Worm (Caenorhabditis elegans) whole organism, L1 larva: ENCODE data around the gene slc-17.1.

ENCODE experiments used
- C16A3.4 ChIP-seq: fragments of 150-350 bp; optimal IDR thresholded peaks from 2 replicates; lab custom pipeline; 2014; ENCODE audit warnings: missing biosample characterization, missing genetic modification characterization
- C34B4.2 ChIP-seq: sonication (generic microtip); optimal IDR thresholded peaks from 2 replicates; lab custom pipeline; 2017; ENCODE audit warnings: mild to moderate bottlenecking, missing genetic modification characterization, missing compliant biosample characterization
- F16B12.6 ChIP-seq: fragments of 150-350 bp; optimal IDR thresholded peaks from 2 replicates; lab custom pipeline; 2014; ENCODE audit warnings: missing biosample characterization, missing genetic modification characterization
- Y116A8C.19 ChIP-seq: sonication (generic microtip); optimal IDR thresholded peaks from 2 replicates; lab custom pipeline; 2016; ENCODE audit warnings: missing compliant biosample characterization, missing genetic modification characterization, borderline replicate concordance
- blmp-1 ChIP-seq: fragments of 150-350 bp; optimal IDR thresholded peaks from 2 replicates; lab custom pipeline; 2014; ENCODE audit warnings: missing biosample characterization, missing genetic modification characterization
- ceh-90 ChIP-seq: sonication (generic microtip); optimal IDR thresholded peaks from 2 replicates; lab custom pipeline; 2016; ENCODE audit warnings: missing genetic modification characterization, missing compliant biosample characterization
- ces-1 ChIP-seq: fragments of 150-350 bp; optimal IDR thresholded peaks from 2 replicates; lab custom pipeline; 2014; ENCODE audit warnings: missing biosample characterization, missing genetic modification reagents, missing genetic modification characterization
- dsc-1 ChIP-seq: sonication (generic microtip); optimal IDR thresholded peaks from 2 replicates; lab custom pipeline; 2016; ENCODE audit warnings: mild to moderate bottlenecking, missing genetic modification characterization, missing compliant biosample characterization
- efl-1 ChIP-seq, 4 experiments: fragments of 150-350 bp; optimal IDR thresholded peaks in 3 of 4; peaks in 1 of 4; 1 replicate in 1 of 4; 2 replicates in 3 of 4; lab custom pipeline; 2014; ENCODE audit warnings: missing biosample characterization in 2 of 4, missing genetic modification characterization in 2 of 4, missing genetic modification reagents in 2 of 4
- egl-13 ChIP-seq: sonication (generic microtip); optimal IDR thresholded peaks from 2 replicates; lab custom pipeline; 2016; ENCODE audit warnings: missing genotype, missing genetic modification reagents, missing genetic modification characterization, missing compliant biosample characterization
- elt-3 ChIP-seq, 6 experiments: fragments of 150-350 bp in 1 of 6; sonication (generic microtip); optimal IDR thresholded peaks; 2 replicates each; lab custom pipeline; 2017 to 2018; ENCODE audit warnings: missing biosample characterization in 6 of 6, missing genetic modification characterization in 6 of 6, inconsistent platforms in 1 of 6
- fkh-8 ChIP-seq: sonication (generic microtip); optimal IDR thresholded peaks from 2 replicates; lab custom pipeline; 2016; ENCODE audit warnings: mild to moderate bottlenecking, missing genetic modification characterization, missing compliant biosample characterization
- grh-1 ChIP-seq: fragments of 200-800 bp; sonication (Bioruptor generic); IDR thresholded peaks from 2 replicates; pipeline ENCODE4 v1.3.6; 2022; ENCODE audit warnings: missing genetic modification reagents, missing genetic modification characterization, missing compliant biosample characterization
- irx-1 ChIP-seq: sonication (generic microtip); optimal IDR thresholded peaks from 2 replicates; lab custom pipeline; 2016; ENCODE audit warnings: missing genetic modification characterization, missing compliant biosample characterization
- lin-13 ChIP-seq: fragments of 150-350 bp; optimal IDR thresholded peaks from 2 replicates; lab custom pipeline; 2014; ENCODE audit warnings: missing biosample characterization, missing genetic modification reagents, missing genetic modification characterization
- lin-14 ChIP-seq: fragments of 200-800 bp; sonication (Bioruptor generic); optimal IDR thresholded peaks from 2 replicates; lab custom pipeline; 2018; ENCODE audit warnings: mild to moderate bottlenecking, missing genetic modification characterization, moderate library complexity, missing compliant biosample characterization
- lsy-2 ChIP-seq, 2 experiments: fragments of 150-350 bp; optimal IDR thresholded peaks; 2 replicates each; lab custom pipeline; 2014; ENCODE audit warnings: missing biosample characterization in 2 of 2, missing genetic modification characterization in 2 of 2
- mep-1 ChIP-seq: fragments of 150-350 bp; optimal IDR thresholded peaks from 2 replicates; lab custom pipeline; 2014; ENCODE audit warnings: missing biosample characterization, missing genetic modification characterization
- nhr-11 ChIP-seq: fragments of 150-350 bp; optimal IDR thresholded peaks from 2 replicates; lab custom pipeline; 2014; ENCODE audit warnings: missing biosample characterization, missing genetic modification characterization
- nhr-12 ChIP-seq: sonication (generic microtip); optimal IDR thresholded peaks from 2 replicates; lab custom pipeline; 2017; ENCODE audit warnings: missing biosample characterization, missing genetic modification characterization
- nhr-19 ChIP-seq: fragments of 200-800 bp; sonication (Bioruptor generic); conservative IDR thresholded peaks from 2 replicates; pipeline ENCODE4 v1.3.6; 2022; ENCODE audit warnings: missing genetic modification characterization, missing compliant biosample characterization
- nhr-20 ChIP-seq: sonication (generic microtip); optimal IDR thresholded peaks from 2 replicates; lab custom pipeline; 2016; ENCODE audit warnings: mild to moderate bottlenecking, missing genetic modification characterization, missing compliant biosample characterization
- nhr-237 ChIP-seq: fragments of 150-350 bp; optimal IDR thresholded peaks from 2 replicates; lab custom pipeline; 2014; ENCODE audit warnings: missing biosample characterization, missing genetic modification characterization
- nhr-28 ChIP-seq: fragments of 150-350 bp; optimal IDR thresholded peaks from 2 replicates; lab custom pipeline; 2014; ENCODE audit warnings: missing biosample characterization, missing genetic modification characterization
- nhr-47 ChIP-seq: sonication (generic microtip); optimal IDR thresholded peaks from 2 replicates; lab custom pipeline; 2016; ENCODE audit warnings: mild to moderate bottlenecking, missing genetic modification characterization, moderate library complexity, missing compliant biosample characterization
- nhr-71 ChIP-seq: sonication (generic microtip); optimal IDR thresholded peaks from 2 replicates; lab custom pipeline; 2016; ENCODE audit warnings: mild to moderate bottlenecking, missing genetic modification characterization, moderate library complexity, missing compliant biosample characterization
- nhr-76 ChIP-seq: sonication (generic microtip); optimal IDR thresholded peaks from 2 replicates; lab custom pipeline; 2017; ENCODE audit warnings: missing biosample characterization, missing genetic modification characterization
- nhr-77 ChIP-seq: fragments of 150-350 bp; optimal IDR thresholded peaks from 2 replicates; lab custom pipeline; 2014; ENCODE audit warnings: missing biosample characterization, missing genetic modification characterization
- nhr-84 ChIP-seq: sonication (generic microtip); optimal IDR thresholded peaks from 2 replicates; lab custom pipeline; 2017; ENCODE audit warnings: missing biosample characterization, missing genetic modification characterization
- nhr-85 ChIP-seq: sonication (generic microtip); peaks from one replicate; lab custom pipeline; 2016; ENCODE audit warnings: missing genetic modification characterization, inconsistent platforms, missing compliant biosample characterization
- nhr-90 ChIP-seq: sonication (generic microtip); optimal IDR thresholded peaks from 2 replicates; lab custom pipeline; 2016; ENCODE audit warnings: mild to moderate bottlenecking, missing genetic modification characterization, missing compliant biosample characterization; ENCODE audit not compliant: poor library complexity
- pag-3 ChIP-seq: sonication (generic microtip); optimal IDR thresholded peaks from 2 replicates; lab custom pipeline; 2017; ENCODE audit warnings: missing genetic modification characterization, mild to moderate bottlenecking, missing compliant biosample characterization, antibody characterized with exemption, borderline replicate concordance; ENCODE audit not compliant: insufficient read depth
- pax-3 ChIP-seq: fragments of 200-800 bp; sonication (Bioruptor generic); optimal IDR thresholded peaks from 2 replicates; lab custom pipeline; 2018; ENCODE audit warnings: mild to moderate bottlenecking, missing genetic modification characterization, moderate library complexity, missing compliant biosample characterization
- rnt-1 ChIP-seq: sonication (generic microtip); optimal IDR thresholded peaks from 2 replicates; lab custom pipeline; 2016; ENCODE audit warnings: mild to moderate bottlenecking, missing genetic modification characterization, moderate library complexity, missing compliant biosample characterization
- snu-23 ChIP-seq: sonication (generic microtip); optimal IDR thresholded peaks from 2 replicates; lab custom pipeline; 2016; ENCODE audit warnings: missing genetic modification characterization, missing compliant biosample characterization
- sox-4 ChIP-seq: sonication (generic microtip); optimal IDR thresholded peaks from 2 replicates; lab custom pipeline; 2016; ENCODE audit warnings: missing genetic modification characterization, missing compliant biosample characterization
- swsn-7 ChIP-seq: sonication (generic microtip); optimal IDR thresholded peaks from 2 replicates; lab custom pipeline; 2016; ENCODE audit warnings: missing genetic modification characterization, missing compliant biosample characterization
- tbx-2 ChIP-seq: sonication (generic microtip); optimal IDR thresholded peaks from 2 replicates; lab custom pipeline; 2016; ENCODE audit warnings: missing genetic modification characterization, missing compliant biosample characterization
- tlp-1 ChIP-seq: fragments of 150-350 bp; optimal IDR thresholded peaks from 2 replicates; lab custom pipeline; 2014; ENCODE audit warnings: missing biosample characterization, missing genetic modification characterization
- unc-130 ChIP-seq: fragments of 150-350 bp; optimal IDR thresholded peaks from 2 replicates; lab custom pipeline; 2017; ENCODE audit warnings: missing biosample characterization, missing genetic modification characterization, inconsistent platforms
- unc-86 ChIP-seq: sonication (generic microtip); optimal IDR thresholded peaks from 2 replicates; lab custom pipeline; 2016; ENCODE audit warnings: missing genetic modification characterization, missing compliant biosample characterization
- unc-98 ChIP-seq: fragments of 200-800 bp; sonication (Bioruptor generic); IDR thresholded peaks from 2 replicates; pipeline ENCODE4 v1.3.6; 2022; ENCODE audit warnings: missing genetic modification characterization, missing compliant biosample characterization
- vab-15 ChIP-seq: sonication (generic microtip); optimal IDR thresholded peaks from 2 replicates; lab custom pipeline; 2017; ENCODE audit warnings: missing genotype, mild to moderate bottlenecking, missing genetic modification characterization, missing compliant biosample characterization
- xbp-1 ChIP-seq: sonication (generic microtip); optimal IDR thresholded peaks from 2 replicates; lab custom pipeline; 2016; ENCODE audit warnings: missing genetic modification characterization, missing compliant biosample characterization
- zag-1 ChIP-seq: fragments of 150-350 bp; optimal IDR thresholded peaks from 2 replicates; lab custom pipeline; 2014; ENCODE audit warnings: missing biosample characterization, missing genetic modification characterization
- zip-4 ChIP-seq: fragments of 200-800 bp; sonication (Bioruptor generic); optimal IDR thresholded peaks from 2 replicates; lab custom pipeline; 2018; ENCODE audit warnings: mild to moderate bottlenecking, missing genetic modification characterization, moderate library complexity, missing compliant biosample characterization
- ztf-11 ChIP-seq, 2 experiments: sonication (generic microtip); optimal IDR thresholded peaks; 2 replicates each; lab custom pipeline; 2016 to 2017; ENCODE audit warnings: missing genetic modification characterization in 2 of 2, missing biosample characterization in 1 of 2, missing compliant biosample characterization in 1 of 2

The slc-17.1 gene

ce11 chrX:17458887-17459286 lies 5.8 kb downstream of the slc-17.1 start, which contains the start of gene mlc-1 (continued):
- TF ChIP-seq grh-1 (GFP tag; lab: Robert Waterston, UW): no peak
- TF ChIP-seq F16B12.6 (tag; lab: Kevin White, UChicago): no peak
- no peak for TF ChIP-seq fkh-8 (tag; lab: Kevin White, UChicago)
- TF ChIP-seq elt-3 (tag; optimal IDR thresholded peaks at IDR 0.05; lab: Kevin White, UChicago): no peak

ce11 chrX:17456536-17457165 lies 8.1 kb downstream of the slc-17.1 start, which contains the start of gene mlc-2:
Gene mlc-2 (minus strand): TSS chrX:17456586.
- TF ChIP-seq unc-130 (tag; lab: Kevin White, UChicago) (peak; percentile 3), snu-23 (GFP tag; lab: Kevin White, UChicago) (peak; percentile 55), nhr-47 (peak; percentile 20), sox-4 (tag; lab: Kevin White, UChicago) (no peak), nhr-19 (GFP tag; lab: Robert Waterston, UW) (peak; percentile 65), nhr-76 (tag; lab: Kevin White, UChicago) (no peak), rnt-1 (tag; lab: Kevin White, UChicago) (peak; percentile 71), lin-14 (GFP tag; lab: Kevin White, UChicago) (peak; percentile 79), lsy-2 (tag; optimal IDR thresholded peaks at IDR 0.05; lab: Kevin White, UChicago) (peak in 1 of 2 experiments; percentile 41), xbp-1 (tag; lab: Kevin White, UChicago) (peak; percentile 9), nhr-77 (tag; lab: Kevin White, UChicago) (peak; percentile 35), nhr-71 (tag; lab: Kevin White, UChicago) (peak; percentile 82), ceh-90 (tag; lab: Kevin White, UChicago) (no peak), nhr-20 (tag; lab: Kevin White, UChicago) (peak; percentile 57), pag-3 (tag; lab: Kevin White, UChicago) (peak; percentile 96), mep-1 (tag; lab: Kevin White, UChicago) (no peak), tbx-2 (tag; lab: Kevin White, UChicago) (peak; percentile 52), dsc-1 (tag; lab: Kevin White, UChicago) (peak; percentile 67), swsn-7 (tag; lab: Kevin White, UChicago) (peak; percentile 28)

ce11 chrX:17451410-17451809 lies 13.3 kb downstream of the slc-17.1 start, which contains the start of gene C36E6.2:
Gene C36E6.2 (plus strand): TSS chrX:17451670.
- TF ChIP-seq fkh-8 (tag; lab: Kevin White, UChicago): peak; percentile 78
- TF ChIP-seq nhr-90: peak; percentile 70
- TF ChIP-seq nhr-237 (tag; lab: Kevin White, UChicago): peak; percentile 32
- peak; percentile 54 for TF ChIP-seq lin-13 (GFP tag; lab: Kevin White, UChicago)
- no peak for TF ChIP-seq ces-1
- peak in 2 of 6 experiments; percentile 48 to 78 for TF ChIP-seq elt-3 (tag; optimal IDR thresholded peaks at IDR 0.05; lab: Kevin White, UChicago)
- TF ChIP-seq egl-13 (tag; lab: Kevin White, UChicago): peak; percentile 16
- peak; percentile 56 for TF ChIP-seq vab-15 (tag; lab: Kevin White, UChicago)
- peak; percentile 77 for TF ChIP-seq tbx-2 (tag; lab: Kevin White, UChicago)
- TF ChIP-seq unc-86: peak; percentile 73
- peak; percentile 73 for TF ChIP-seq C16A3.4 (tag; lab: Kevin White, UChicago)
- peak; percentile 32 for TF ChIP-seq nhr-11 (tag; lab: Kevin White, UChicago)
- TF ChIP-seq F16B12.6 (tag; lab: Kevin White, UChicago): peak; percentile 98
- peak; percentile 83 for TF ChIP-seq nhr-85
- TF ChIP-seq nhr-28: no peak
- peak; percentile 82 for TF ChIP-seq blmp-1 (tag; lab: Kevin White, UChicago)
- TF ChIP-seq nhr-19 (GFP tag; lab: Robert Waterston, UW): peak; percentile 75
- TF ChIP-seq nhr-84 (tag; lab: Kevin White, UChicago): no peak
- TF ChIP-seq zag-1 (tag; lab: Kevin White, UChicago): no peak
- TF ChIP-seq pax-3 (tag; lab: Kevin White, UChicago): no peak
- peak in 1 of 2 experiments; percentile 15 for TF ChIP-seq ztf-11 (tag; optimal IDR thresholded peaks at IDR 0.05; lab: Kevin White, UChicago)
- no peak for TF ChIP-seq tlp-1
- TF ChIP-seq C34B4.2: no peak
- TF ChIP-seq nhr-12 (tag; lab: Kevin White, UChicago): no peak
- peak; percentile 61 to 70 for TF ChIP-seq efl-1 (optimal IDR thresholded peaks at IDR 0.05; lab: Kevin White, UChicago)
- TF ChIP-seq efl-1 (GFP tag; optimal IDR thresholded peaks at IDR 0.05 in 1 of 2; lab: Kevin White, UChicago): peak; percentile 52 to 92
- TF ChIP-seq zip-4 (GFP tag; lab: Kevin White, UChicago): no peak
- TF ChIP-seq irx-1 (tag; lab: Kevin White, UChicago): peak; percentile 70
- TF ChIP-seq unc-98 (GFP tag; lab: Robert Waterston, UW): no peak
- peak; percentile 89 for TF ChIP-seq nhr-71 (tag; lab: Kevin White, UChicago)
- TF ChIP-seq Y116A8C.19 (tag; lab: Kevin White, UChicago): no peak
